Fruit fly (Drosophila melanogaster): Measurements from ENCODE around the gene CG18048.

CG18048 gene

dm6 chr3R:6350755-6351154 lies 4.8 kb downstream of the CG18048 start, which contains the start of gene Pak (continued):
- TF ChIP-seq Dbx (GFP tag; IDR thresholded peaks at IDR 0.05) (no peak), stc (GFP tag; IDR thresholded peaks at IDR 0.05) (no peak), CG42726 (GFP tag; IDR thresholded peaks at IDR 0.05; ENCODE audit: partially characterized antibody) (peak; percentile 95), CG4854 (GFP tag; optimal IDR thresholded peaks at IDR 0.05) (no peak), so (GFP tag; IDR thresholded peaks at IDR 0.05) (no peak), CG4360 (GFP tag; IDR thresholded peaks at IDR 0.05) (no peak), CG32772 (GFP tag; IDR thresholded peaks at IDR 0.05) (no peak), pita (GFP tag; optimal IDR thresholded peaks at IDR 0.05) (no peak), Jarid2 (GFP tag; optimal IDR thresholded peaks at IDR 0.05) (no peak), ttk (GFP tag; IDR thresholded peaks at IDR 0.05) (no peak), CG10209 (GFP tag; optimal IDR thresholded peaks at IDR 0.05) (no peak), fd96Cb (tag; optimal IDR thresholded peaks at IDR 0.05) (no peak), Tbp (GFP tag; optimal IDR thresholded peaks at IDR 0.05) (no peak), psq (GFP tag; optimal IDR thresholded peaks at IDR 0.05) (no peak), hkb (optimal IDR thresholded peaks at IDR 0.05) (no peak), hkb (GFP tag; IDR thresholded peaks at IDR 0.05) (no peak), MTF-1 (GFP tag; optimal IDR thresholded peaks at IDR 0.05; ENCODE audit: borderline replicate concordance) (no peak), gem (tag; optimal IDR thresholded peaks at IDR 0.05) (peak; percentile 46), otp (GFP tag; IDR thresholded peaks at IDR 0.05) (no peak), Opbp (GFP tag; IDR thresholded peaks at IDR 0.05; ENCODE audit: partially characterized antibody) (peak; percentile 96), cg (GFP tag; optimal IDR thresholded peaks at IDR 0.05) (no peak), CG3847 (GFP tag; IDR thresholded peaks at IDR 0.05) (0 out of 2 replicates have a peak, but pooled peaks have one; percentile 12), CG11093 (GFP tag; IDR thresholded peaks at IDR 0.05) (no peak), CG1647 (GFP tag; optimal IDR thresholded peaks at IDR 0.05) (no peak), CG8388 (GFP tag; optimal IDR thresholded peaks at IDR 0.05) (no peak), CG6254 (GFP tag; optimal IDR thresholded peaks at IDR 0.05) (no peak), CG15073 (GFP tag; optimal IDR thresholded peaks at IDR 0.05) (no peak), CG6765 (GFP tag; optimal IDR thresholded peaks at IDR 0.05) (no peak), insv (GFP tag; optimal IDR thresholded peaks at IDR 0.05) (no peak), chm (GFP tag; IDR thresholded peaks at IDR 0.05) (no peak), Hr3 (GFP tag; optimal IDR thresholded peaks at IDR 0.05) (no peak), repo (GFP tag; optimal IDR thresholded peaks at IDR 0.05) (no peak), CG3726 (GFP tag; IDR thresholded peaks at IDR 0.05) (no peak), Side (GFP tag; optimal IDR thresholded peaks at IDR 0.05) (no peak), Aef1 (GFP tag; IDR thresholded peaks at IDR 0.05) (no peak), tgo (GFP tag; IDR thresholded peaks at IDR 0.05) (no peak), en (GFP tag; optimal IDR thresholded peaks at IDR 0.05) (no peak), Dip3 (GFP tag; optimal IDR thresholded peaks at IDR 0.05) (no peak), CG12071 (GFP tag; optimal IDR thresholded peaks at IDR 0.05) (no peak), H15 (GFP tag; IDR thresholded peaks at IDR 0.05) (no peak), CG31365 (tag; optimal IDR thresholded peaks at IDR 0.05) (no peak), dpn (GFP tag; optimal IDR thresholded peaks at IDR 0.05) (no peak), Lhr (GFP tag; optimal IDR thresholded peaks at IDR 0.05) (peak; percentile 48), PHDP (tag; optimal IDR thresholded peaks at IDR 0.05) (no peak), Six4 (GFP tag; optimal IDR thresholded peaks at IDR 0.05) (no peak), sd (tag; optimal IDR thresholded peaks at IDR 0.05) (no peak), dimm (GFP tag; IDR thresholded peaks at IDR 0.05) (no peak), bowl (GFP tag; IDR thresholded peaks at IDR 0.05) (no peak), CG15514 (GFP tag; optimal IDR thresholded peaks at IDR 0.05) (peak; percentile 58), CG15269 (tag; optimal IDR thresholded peaks at IDR 0.05) (no peak), CG5953 (GFP tag; IDR thresholded peaks at IDR 0.05) (no peak), z (GFP tag; IDR thresholded peaks at IDR 0.05) (no peak), CG14965 (GFP tag; optimal IDR thresholded peaks at IDR 0.05; ENCODE audit: borderline replicate concordance) (no peak)
